Fruit fly (Drosophila melanogaster) whole organism, embryonic: Measurements from ENCODE around the gene Fas3.

Experiments
- Asciz ChIP-seq: fragments of 200-800 bp; sonication (Bioruptor generic); optimal IDR thresholded peaks from 2 replicates; lab custom pipeline; 2017; ENCODE audit warnings: missing biosample characterization, mild to moderate bottlenecking, missing genetic modification characterization, missing genetic modification reagents
- CG2875 ChIP-seq: fragments of 200-800 bp; sonication (Bioruptor generic); optimal IDR thresholded peaks from 2 replicates; lab custom pipeline; 2017; ENCODE audit warnings: missing biosample characterization, mild to moderate bottlenecking, missing genetic modification characterization, missing genetic modification reagents
- CG2889 ChIP-seq: fragments of 200-800 bp; sonication (Bioruptor generic); IDR thresholded peaks from 3 replicates; pipeline ENCODE4 v1.3.6; 2022; ENCODE audit warnings: missing biosample characterization, missing genetic modification characterization
- CG9215 ChIP-seq: fragments of 200-800 bp; sonication (Bioruptor generic); IDR thresholded peaks from 2 replicates; pipeline ENCODE4 v1.3.6; 2022; ENCODE audit warnings: missing biosample characterization, missing genetic modification characterization
- Dfd ChIP-seq, 2 experiments: fragments of >200 bp; optimal IDR thresholded peaks; 2 replicates each; lab custom pipeline; 2017; ENCODE audit warnings: missing biosample characterization in 2 of 2, missing genetic modification characterization in 2 of 2
- Fer3 ChIP-seq: fragments of 200-800 bp; sonication (Bioruptor generic); optimal IDR thresholded peaks from 2 replicates; lab custom pipeline; 2018; ENCODE audit warnings: missing biosample characterization, mild to moderate bottlenecking, missing genetic modification characterization, moderate library complexity
- H2.0 ChIP-seq: fragments of 200-800 bp; sonication (Bioruptor generic); IDR thresholded peaks from 2 replicates; pipeline ENCODE4 v1.3.6; 2022; ENCODE audit warnings: missing biosample characterization, missing genetic modification characterization
- Hmx ChIP-seq: fragments of 200-800 bp; sonication (Bioruptor generic); optimal IDR thresholded peaks from 2 replicates; lab custom pipeline; 2016; ENCODE audit warnings: missing biosample characterization, missing genetic modification characterization
- Lim3 ChIP-seq: fragments of 200-800 bp; sonication (Bioruptor generic); IDR thresholded peaks from 2 replicates; pipeline ENCODE4 v1.3.6; 2022; ENCODE audit warnings: missing biosample characterization, missing genetic modification characterization
- corto ChIP-seq: fragments of 200-800 bp; sonication (Bioruptor generic); optimal IDR thresholded peaks from 2 replicates; lab custom pipeline; 2016; ENCODE audit warnings: missing biosample characterization, mild to moderate bottlenecking, missing genetic modification characterization, moderate library complexity
- eyg ChIP-seq: fragments of 200-800 bp; sonication (Bioruptor generic); optimal IDR thresholded peaks from 3 replicates; lab custom pipeline; 2016; ENCODE audit warnings: missing biosample characterization, missing genetic modification characterization

DNA sequence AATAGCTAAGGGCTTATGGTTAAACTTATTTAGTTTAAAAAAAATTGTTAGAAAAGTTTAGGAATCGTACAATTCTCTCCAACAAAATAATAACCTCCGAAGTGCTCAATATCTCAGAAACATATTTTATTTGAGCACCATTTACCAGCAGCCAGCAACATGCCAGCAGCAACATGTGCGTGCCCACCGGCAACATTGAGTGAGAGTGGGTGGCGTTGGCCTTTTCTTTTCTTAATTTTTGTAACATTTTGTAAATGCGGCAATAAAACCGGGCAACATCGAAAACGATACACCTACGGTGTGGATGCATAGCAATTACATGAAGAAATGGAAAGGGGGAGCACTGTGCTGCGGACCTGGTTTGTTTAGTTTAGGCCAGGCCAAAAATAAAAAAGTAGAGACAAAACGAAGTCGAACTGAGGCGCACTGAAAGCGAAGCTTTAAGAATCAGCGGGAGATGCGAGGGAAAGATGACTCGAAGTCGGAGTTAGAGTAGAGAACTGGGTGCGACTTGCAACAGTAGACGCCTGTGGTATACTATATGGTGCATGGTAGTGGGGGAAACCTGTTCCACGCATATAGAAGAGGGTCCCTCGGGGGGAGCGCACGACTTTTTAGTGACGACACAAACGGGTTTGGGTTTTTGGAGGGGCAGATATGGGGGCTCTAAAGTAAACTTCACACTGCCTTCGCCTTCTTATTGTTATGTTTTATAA lies 8.2 kb upstream of the Fas3 start:
- TF ChIP-seq CG2875 (GFP tag; lab: Kevin White, UChicago) = no peak
- TF ChIP-seq corto = no peak
- no peak for TF ChIP-seq Asciz
- TF ChIP-seq CG2889 (GFP tag; lab: Robert Waterston, UW) = no peak
- no peak for TF ChIP-seq Lim3 (GFP tag; lab: Robert Waterston, UW)
- no peak for TF ChIP-seq Fer3
- TF ChIP-seq Hmx (GFP tag; lab: Kevin White, UChicago) = no peak
- TF ChIP-seq Dfd (GFP tag; optimal IDR thresholded peaks at IDR 0.05; lab: Kevin White, UChicago) = no peak
- no peak for TF ChIP-seq CG9215 (GFP tag; lab: Robert Waterston, UW)
- TF ChIP-seq H2.0 (GFP tag; lab: Robert Waterston, UW) = no peak
- no peak for TF ChIP-seq eyg
